Fruit fly (Drosophila melanogaster): Measurements from ENCODE around the gene CG32022.

CG32022 gene

dm6 chr3L:8749676-8750654 lies 28.9 kb upstream of the CG32022 start, which contains the start of gene CG13306 (continued):
- no peak for TF ChIP-seq CG1602 (GFP tag; optimal IDR thresholded peaks at IDR 0.05)
- TF ChIP-seq Ada2b (GFP tag; IDR thresholded peaks at IDR 0.05): no peak
- TF ChIP-seq Ptx1 (GFP tag; IDR thresholded peaks at IDR 0.05): 0 out of 2 replicates have a peak, but pooled peaks have one; percentile 27
- no peak for TF ChIP-seq Lpt (GFP tag; optimal IDR thresholded peaks at IDR 0.05)
- TF ChIP-seq sd (tag; optimal IDR thresholded peaks at IDR 0.05): peak; percentile 65
- TF ChIP-seq CG1792 (GFP tag; optimal IDR thresholded peaks at IDR 0.05): no peak

- TF ChIP-seq CG13287 (GFP tag; IDR thresholded peaks at IDR 0.05; ENCODE audit: partially characterized antibody) (no peak), CG5245 (GFP tag; optimal IDR thresholded peaks at IDR 0.05) (peak; percentile 42), CG6683 (GFP tag; optimal IDR thresholded peaks at IDR 0.05) (no peak), hth (optimal IDR thresholded peaks at IDR 0.05) (no peak), ken (GFP tag; IDR thresholded peaks at IDR 0.05) (no peak; the same call in 2 of the 3 replicates), CG12299 (tag; optimal IDR thresholded peaks at IDR 0.05) (no peak), CG2129 (GFP tag; IDR thresholded peaks at IDR 0.05; ENCODE audit: partially characterized antibody) (no peak), kay (GFP tag; optimal IDR thresholded peaks at IDR 0.05) (no peak), Mad (GFP tag; optimal IDR thresholded peaks at IDR 0.05) (no peak), h (optimal IDR thresholded peaks at IDR 0.05) (no peak), B-H2 (GFP tag; optimal IDR thresholded peaks at IDR 0.05) (no peak), CG4328 (GFP tag; optimal IDR thresholded peaks at IDR 0.05) (no peak), luna (GFP tag; optimal IDR thresholded peaks at IDR 0.05) (no peak), Oli (tag; optimal IDR thresholded peaks at IDR 0.05) (no peak), oc (tag; optimal IDR thresholded peaks at IDR 0.05) (no peak), CG3281 (GFP tag; optimal IDR thresholded peaks at IDR 0.05) (no peak), CTCF (GFP tag; optimal IDR thresholded peaks at IDR 0.05) (peak; percentile 98), CG30431 (GFP tag; optimal IDR thresholded peaks at IDR 0.05) (peak; percentile 17), CG16813 (GFP tag; IDR thresholded peaks at IDR 0.05; ENCODE audit: partially characterized antibody) (no peak), exex (tag; optimal IDR thresholded peaks at IDR 0.05) (no peak), CG10462 (GFP tag; optimal IDR thresholded peaks at IDR 0.05) (no peak), sqz (GFP tag; optimal IDR thresholded peaks at IDR 0.05) (no peak), B-H1 (GFP tag; IDR thresholded peaks at IDR 0.05) (peak; percentile 28; the same call in 1 of the 3 replicates), CG18476 (GFP tag; optimal IDR thresholded peaks at IDR 0.05) (no peak), CG1647 (GFP tag; optimal IDR thresholded peaks at IDR 0.05) (no peak), CG15479 (GFP tag; optimal IDR thresholded peaks at IDR 0.05) (no peak), chinmo (GFP tag; IDR thresholded peaks at IDR 0.05; ENCODE audit: partially characterized antibody) (no peak), ind (GFP tag; optimal IDR thresholded peaks at IDR 0.05) (peak; percentile 20), shn (GFP tag; optimal IDR thresholded peaks at IDR 0.05) (no peak), CG6813 (GFP tag; optimal IDR thresholded peaks at IDR 0.05) (no peak), zf30C (GFP tag; optimal IDR thresholded peaks at IDR 0.05) (no peak), Lpt (GFP tag; optimal IDR thresholded peaks at IDR 0.05) (no peak), CoRest (tag; optimal IDR thresholded peaks at IDR 0.05) (peak; percentile 23), CG17568 (GFP tag; optimal IDR thresholded peaks at IDR 0.05) (no peak), CG13624 (GFP tag; optimal IDR thresholded peaks at IDR 0.05) (no peak), wor (GFP tag; IDR thresholded peaks at IDR 0.05) (no peak), CG18599 (GFP tag; optimal IDR thresholded peaks at IDR 0.05) (no peak), CG7357 (GFP tag; IDR thresholded peaks at IDR 0.05) (no peak), jing (GFP tag; optimal IDR thresholded peaks at IDR 0.05) (no peak), insv (GFP tag; optimal IDR thresholded peaks at IDR 0.05) (no peak), CG13894 (tag; optimal IDR thresholded peaks at IDR 0.05) (no peak), slbo (GFP tag; IDR thresholded peaks at IDR 0.05) (peak; percentile 80), CG18619 (GFP tag; optimal IDR thresholded peaks at IDR 0.05) (no peak)
Observed at dm6 chr3L:8748839-8749238, 27.8 kb upstream of the CG32022 start.
